Fruit fly (Drosophila melanogaster) whole organism, embryonic: ENCODE data around the gene nerfin-2.

Experiments
- Ada2b ChIP-seq: fragments of 200-800 bp; sonication (Bioruptor generic); IDR thresholded peaks from 2 replicates; pipeline ENCODE4 v1.3.6; 2022; ENCODE audit warnings: missing biosample characterization, missing genetic modification characterization
- CG11247 ChIP-seq: fragments of 200-800 bp; sonication (Bioruptor generic); IDR thresholded peaks from 2 replicates; pipeline ENCODE4 v1.3.6; 2022; ENCODE audit warnings: missing biosample characterization, missing genetic modification characterization
- CG11560 ChIP-seq: fragments of 200-800 bp; sonication (Bioruptor generic); IDR thresholded peaks from 3 replicates; pipeline ENCODE4 v1.3.6; 2022; ENCODE audit warnings: missing biosample characterization, missing genetic modification characterization
- CG14965 ChIP-seq: fragments of 200-800 bp; sonication (Bioruptor generic); optimal IDR thresholded peaks from 2 replicates; lab custom pipeline; 2016; ENCODE audit warnings: missing biosample characterization, missing genetic modification characterization, borderline replicate concordance
- CG16863 ChIP-seq: fragments of 200-800 bp; sonication (Bioruptor generic); optimal IDR thresholded peaks from 3 replicates; lab custom pipeline; 2016; ENCODE audit warnings: missing biosample characterization, missing genetic modification characterization
- CG1792 ChIP-seq: fragments of 200-800 bp; sonication (Bioruptor generic); optimal IDR thresholded peaks from 2 replicates; lab custom pipeline; 2016; ENCODE audit warnings: missing biosample characterization, missing genetic modification characterization
- CG2120 ChIP-seq: fragments of 200-800 bp; sonication (Bioruptor generic); optimal IDR thresholded peaks from 3 replicates; lab custom pipeline; 2016; ENCODE audit warnings: missing biosample characterization, missing genetic modification characterization
- CG2712 ChIP-seq: fragments of 200-800 bp; optimal IDR thresholded peaks from 3 replicates; lab custom pipeline; 2019; ENCODE audit warnings: missing biosample characterization, mild to moderate bottlenecking, missing genetic modification characterization, moderate library complexity
- CG3281 ChIP-seq: fragments of 200-800 bp; sonication (Bioruptor generic); optimal IDR thresholded peaks from 3 replicates; lab custom pipeline; 2017; ENCODE audit warnings: missing biosample characterization, mild to moderate bottlenecking, missing genetic modification characterization
- CG43689 ChIP-seq: fragments of 200-800 bp; sonication (Bioruptor generic); IDR thresholded peaks from 2 replicates; pipeline ENCODE4 v1.3.6; 2022; ENCODE audit warnings: missing biosample characterization, missing genetic modification characterization
- CG7786 ChIP-seq: fragments of 200-800 bp; sonication (Bioruptor generic); optimal IDR thresholded peaks from 2 replicates; lab custom pipeline; 2016; ENCODE audit warnings: missing biosample characterization, missing genetic modification characterization
- CG7963 ChIP-seq: fragments of 200-800 bp; sonication (Bioruptor generic); IDR thresholded peaks from 3 replicates; pipeline ENCODE4 v1.3.6; 2022; ENCODE audit warnings: missing biosample characterization, missing genetic modification characterization; ENCODE audit not compliant: partially characterized antibody
- CG8765 ChIP-seq: fragments of 200-800 bp; sonication (Bioruptor generic); IDR thresholded peaks from 2 replicates; pipeline ENCODE4 v1.3.6; 2022; ENCODE audit warnings: missing biosample characterization, missing genetic modification characterization
- CG9817 ChIP-seq: fragments of 200-800 bp; sonication (Bioruptor generic); optimal IDR thresholded peaks from 2 replicates; lab custom pipeline; 2018; ENCODE audit warnings: missing biosample characterization, mild to moderate bottlenecking, missing genetic modification characterization, moderate library complexity
- CG9876 ChIP-seq: fragments of 200-800 bp; sonication (Bioruptor generic); optimal IDR thresholded peaks from 2 replicates; lab custom pipeline; 2016; ENCODE audit warnings: missing biosample characterization, missing genetic modification characterization
- Doc2 ChIP-seq: fragments of 200-800 bp; sonication (Bioruptor generic); IDR thresholded peaks from 2 replicates; pipeline ENCODE4 v1.3.6; 2022; ENCODE audit warnings: missing biosample characterization, missing genetic modification characterization
- Doc3 ChIP-seq: fragments of 200-800 bp; sonication (Bioruptor generic); IDR thresholded peaks from 3 replicates; pipeline ENCODE4 v1.3.6; 2022; ENCODE audit warnings: missing biosample characterization, missing genetic modification characterization; ENCODE audit not compliant: partially characterized antibody
- ERR ChIP-seq: fragments of 200-800 bp; sonication (Bioruptor generic); optimal IDR thresholded peaks from 2 replicates; lab custom pipeline; 2016; ENCODE audit warnings: missing biosample characterization, missing genetic modification characterization
- Eip74EF ChIP-seq, 2 experiments: fragments of 200-800 bp in 1 of 2; fragments of >200 bp in 1 of 2; sonication (Bioruptor generic) in 1 of 2; optimal IDR thresholded peaks; 2 replicates each; lab custom pipeline; 2017 to 2019; ENCODE audit warnings: missing biosample characterization in 2 of 2, missing genetic modification characterization in 2 of 2, mild to moderate bottlenecking in 1 of 2, moderate library complexity in 1 of 2
- HLH54F ChIP-seq: fragments of 200-800 bp; sonication (Bioruptor generic); optimal IDR thresholded peaks from 3 replicates; lab custom pipeline; 2016; ENCODE audit warnings: missing biosample characterization, missing genetic modification characterization
- Hand ChIP-seq: fragments of 200-800 bp; sonication (Bioruptor generic); optimal IDR thresholded peaks from 2 replicates; lab custom pipeline; 2017; ENCODE audit warnings: mild to moderate bottlenecking, missing biosample characterization, missing genetic modification reagents, missing genetic modification characterization
- Hr78 ChIP-seq, 2 experiments: fragments of 200-800 bp in 1 of 2; fragments of >200 bp in 1 of 2; sonication (Bioruptor generic) in 1 of 2; optimal IDR thresholded peaks; 2 replicates each; lab custom pipeline; 2017 to 2019; ENCODE audit warnings: missing biosample characterization in 2 of 2, missing genetic modification characterization in 2 of 2, mild to moderate bottlenecking in 1 of 2, moderate library complexity in 1 of 2
- Max ChIP-seq: fragments of 200-800 bp; sonication (Bioruptor generic); optimal IDR thresholded peaks from 2 replicates; lab custom pipeline; 2016; ENCODE audit warnings: missing biosample characterization, mild to moderate bottlenecking, missing genetic modification characterization
- Myb ChIP-seq: fragments of 200-800 bp; sonication (Bioruptor generic); optimal IDR thresholded peaks from 2 replicates; lab custom pipeline; 2016; ENCODE audit warnings: missing biosample characterization, missing genetic modification characterization
- NC2α ChIP-seq: fragments of 200-800 bp; sonication (Bioruptor generic); optimal IDR thresholded peaks from 2 replicates; lab custom pipeline; 2016; ENCODE audit warnings: missing biosample characterization, missing genetic modification characterization
- Neu2 ChIP-seq: fragments of 200-800 bp; sonication (Bioruptor generic); optimal IDR thresholded peaks from 3 replicates; lab custom pipeline; 2016; ENCODE audit warnings: missing biosample characterization, missing genetic modification characterization, borderline replicate concordance
- Poxn ChIP-seq: fragments of 200-800 bp; sonication (Bioruptor generic); IDR thresholded peaks from 2 replicates; pipeline ENCODE4 v1.3.6; 2022; ENCODE audit warnings: missing biosample characterization, missing genetic modification characterization
- Sin3A ChIP-seq: fragments of >200 bp; optimal IDR thresholded peaks from 2 replicates; lab custom pipeline; 2018
- Spps ChIP-seq: fragments of 200-800 bp; sonication (Bioruptor generic); optimal IDR thresholded peaks from 2 replicates; lab custom pipeline; 2018; ENCODE audit warnings: missing biosample characterization, mild to moderate bottlenecking, missing genetic modification characterization
- Stat92E ChIP-seq, 3 experiments: fragments of >200 bp in 2 of 3; fragments of 200-800 bp in 1 of 3; sonication (Bioruptor generic) in 1 of 3; optimal IDR thresholded peaks; 2 replicates each; lab custom pipeline; 2017 to 2019; ENCODE audit warnings: missing biosample characterization in 3 of 3, missing genetic modification characterization in 3 of 3, mild to moderate bottlenecking in 1 of 3, moderate library complexity in 1 of 3
- Xbp1 ChIP-seq: fragments of 200-800 bp; sonication (Bioruptor generic); optimal IDR thresholded peaks from 3 replicates; lab custom pipeline; 2016; ENCODE audit warnings: missing biosample characterization, mild to moderate bottlenecking, missing genetic modification characterization
- Xrp1 ChIP-seq: fragments of 200-800 bp; sonication (Bioruptor generic); IDR thresholded peaks from 2 replicates; pipeline ENCODE4 v1.3.6; 2022; ENCODE audit warnings: missing biosample characterization, missing genetic modification characterization
- ac ChIP-seq: fragments of 200-800 bp; sonication (Bioruptor generic); optimal IDR thresholded peaks from 3 replicates; lab custom pipeline; 2017; ENCODE audit warnings: missing biosample characterization, mild to moderate bottlenecking, missing genetic modification characterization
- amos ChIP-seq: fragments of 200-800 bp; sonication (Bioruptor generic); IDR thresholded peaks from 2 replicates; pipeline ENCODE4 v1.3.6; 2022; ENCODE audit warnings: missing biosample characterization, missing genetic modification characterization; ENCODE audit not compliant: partially characterized antibody
- bigmax ChIP-seq: fragments of 200-800 bp; sonication (Bioruptor generic); optimal IDR thresholded peaks from 2 replicates; lab custom pipeline; 2018; ENCODE audit warnings: missing biosample characterization, mild to moderate bottlenecking, missing genetic modification characterization
- cas ChIP-seq: fragments of 200-800 bp; sonication (Bioruptor generic); IDR thresholded peaks from 2 replicates; pipeline ENCODE4 v1.3.6; 2022; ENCODE audit warnings: missing biosample characterization, missing genetic modification characterization
- chm ChIP-seq: fragments of 200-800 bp; sonication (Bioruptor generic); IDR thresholded peaks from 2 replicates; pipeline ENCODE4 v1.3.6; 2022; ENCODE audit warnings: missing biosample characterization, missing genetic modification characterization
- crol ChIP-seq: fragments of 200-800 bp; sonication (Bioruptor generic); IDR thresholded peaks from 2 replicates; pipeline ENCODE4 v1.3.6; 2022; ENCODE audit warnings: missing biosample characterization, missing genetic modification characterization
- eyg ChIP-seq: fragments of 200-800 bp; sonication (Bioruptor generic); optimal IDR thresholded peaks from 3 replicates; lab custom pipeline; 2016; ENCODE audit warnings: missing biosample characterization, missing genetic modification characterization
- fd102C ChIP-seq: fragments of 200-800 bp; sonication (Bioruptor generic); optimal IDR thresholded peaks from 2 replicates; lab custom pipeline; 2018; ENCODE audit warnings: missing biosample characterization, mild to moderate bottlenecking, missing genetic modification characterization, moderate library complexity
- gt ChIP-seq: fragments of 200-800 bp; sonication (Bioruptor generic); IDR thresholded peaks from 2 replicates; pipeline ENCODE4 v1.3.6; 2022; ENCODE audit warnings: missing biosample characterization, missing genetic modification characterization
- hth ChIP-seq: fragments of >200 bp; optimal IDR thresholded peaks from 2 replicates; lab custom pipeline; 2017; ENCODE audit warnings: inconsistent platforms
- ind ChIP-seq: fragments of 200-800 bp; sonication (Bioruptor generic); optimal IDR thresholded peaks from 3 replicates; lab custom pipeline; 2016; ENCODE audit warnings: missing biosample characterization, missing genetic modification characterization
- maf-S ChIP-seq: fragments of 200-800 bp; sonication (Bioruptor generic); optimal IDR thresholded peaks from 2 replicates; lab custom pipeline; 2016; ENCODE audit warnings: missing biosample characterization, missing genetic modification characterization
- nmo ChIP-seq: fragments of 200-800 bp; sonication (Bioruptor generic); optimal IDR thresholded peaks from 2 replicates; lab custom pipeline; 2018; ENCODE audit warnings: missing biosample characterization, mild to moderate bottlenecking, missing genetic modification characterization, moderate library complexity
- pnt ChIP-seq: fragments of 200-800 bp; sonication (Bioruptor generic); optimal IDR thresholded peaks from 3 replicates; lab custom pipeline; 2016; ENCODE audit warnings: missing biosample characterization, missing genetic modification characterization
- seq ChIP-seq: fragments of 200-800 bp; sonication (Bioruptor generic); IDR thresholded peaks from 2 replicates; pipeline ENCODE4 v1.3.6; 2022; ENCODE audit warnings: missing biosample characterization, missing genetic modification characterization
- stwl ChIP-seq: fragments of 200-800 bp; sonication (Bioruptor generic); optimal IDR thresholded peaks from 3 replicates; lab custom pipeline; 2018; ENCODE audit warnings: missing biosample characterization, mild to moderate bottlenecking, missing genetic modification characterization, moderate library complexity
- trem ChIP-seq: fragments of 200-800 bp; optimal IDR thresholded peaks from 3 replicates; lab custom pipeline; 2019; ENCODE audit warnings: missing biosample characterization, mild to moderate bottlenecking, missing genetic modification characterization, moderate library complexity
- wdn ChIP-seq: fragments of 200-800 bp; sonication (Bioruptor generic); IDR thresholded peaks from 2 replicates; pipeline ENCODE4 v1.3.6; 2022; ENCODE audit warnings: missing biosample characterization, missing genetic modification characterization
- zen ChIP-seq: fragments of 200-800 bp; sonication (Bioruptor generic); optimal IDR thresholded peaks from 3 replicates; lab custom pipeline; 2018; ENCODE audit warnings: missing biosample characterization, mild to moderate bottlenecking, missing genetic modification characterization, moderate library complexity

The nerfin-2 gene

dm6 chr3R:10024032-10024712, 46.7 kb upstream of the nerfin-2 start (continued):
- no peak for TF ChIP-seq CG11560 (tag; lab: Robert Waterston, UW)
- TF ChIP-seq zen, result no peak
- TF ChIP-seq eyg (GFP tag; lab: Kevin White, UChicago), result no peak
- peak; percentile 46 for TF ChIP-seq ind (GFP tag; lab: Kevin White, UChicago)
- no peak for TF ChIP-seq HLH54F (GFP tag; lab: Kevin White, UChicago)
- no peak for TF ChIP-seq chm (GFP tag; lab: Robert Waterston, UW)
- TF ChIP-seq CG2712, result no peak
- peak; percentile 20 for TF ChIP-seq CG1792 (GFP tag; lab: Kevin White, UChicago)
- no peak for TF ChIP-seq CG14965 (GFP tag; lab: Kevin White, UChicago)
- peak; percentile 28 for TF ChIP-seq Xbp1 (GFP tag; lab: Kevin White, UChicago)
- no peak for TF ChIP-seq seq (GFP tag; lab: Robert Waterston, UW)
- TF ChIP-seq Hr78 (GFP tag; optimal IDR thresholded peaks at IDR 0.05; lab: Kevin White, UChicago), result no peak
- TF ChIP-seq cas (GFP tag; lab: Robert Waterston, UW), result no peak
- no peak for TF ChIP-seq ac (GFP tag; lab: Kevin White, UChicago)
- TF ChIP-seq pnt (GFP tag; lab: Kevin White, UChicago), result peak; percentile 5
- no peak for TF ChIP-seq Neu2 (GFP tag; lab: Kevin White, UChicago)
- no peak for TF ChIP-seq stwl (tag; lab: Kevin White, UChicago)
- TF ChIP-seq CG8765 (GFP tag; lab: Robert Waterston, UW), result no peak
- no peak for TF ChIP-seq hth (lab: Kevin White, UChicago)
- TF ChIP-seq Poxn (GFP tag; lab: Robert Waterston, UW), result no peak
- peak; percentile 4 for TF ChIP-seq ERR
- TF ChIP-seq CG7786 (GFP tag; lab: Kevin White, UChicago), result peak; percentile 60
- no peak for TF ChIP-seq crol (GFP tag; lab: Robert Waterston, UW)
- peak; percentile 80 for TF ChIP-seq CG2120 (GFP tag; lab: Kevin White, UChicago)
- peak; percentile 72 for TF ChIP-seq Hand
- no peak for TF ChIP-seq CG9876
- peak; percentile 4 for TF ChIP-seq CG16863 (GFP tag; lab: Kevin White, UChicago)
- no peak for TF ChIP-seq CG7963
- TF ChIP-seq nmo (GFP tag; lab: Kevin White, UChicago), result no peak
- no peak for TF ChIP-seq Eip74EF (GFP tag; optimal IDR thresholded peaks at IDR 0.05; lab: Kevin White, UChicago)
- no peak for TF ChIP-seq maf-S (GFP tag; lab: Kevin White, UChicago)
- no peak for TF ChIP-seq trem (tag; lab: Kevin White, UChicago)
- no peak for TF ChIP-seq Doc3 (GFP tag; lab: Robert Waterston, UW)
- TF ChIP-seq CG3281 (GFP tag; lab: Kevin White, UChicago), result peak; percentile 48
- TF ChIP-seq amos, result no peak
- no peak for TF ChIP-seq gt
- TF ChIP-seq NC2α (GFP tag; lab: Kevin White, UChicago), result no peak
- TF ChIP-seq Ada2b (GFP tag; lab: Robert Waterston, UW), result no peak
- TF ChIP-seq bigmax (GFP tag; lab: Kevin White, UChicago), result no peak
- no peak; the same call in 1 of the 2 replicates for TF ChIP-seq Xrp1 (GFP tag; lab: Robert Waterston, UW)
- TF ChIP-seq Doc2 (GFP tag; lab: Robert Waterston, UW), result no peak
- TF ChIP-seq Myb (GFP tag; lab: Kevin White, UChicago), result peak; percentile 23
- peak; percentile 21 for TF ChIP-seq CG9817 (tag; lab: Kevin White, UChicago)
- TF ChIP-seq Sin3A, result no peak
- TF ChIP-seq CG43689, result no peak
- TF ChIP-seq Stat92E (GFP tag; optimal IDR thresholded peaks at IDR 0.05; lab: Kevin White, UChicago), result no peak
- TF ChIP-seq wdn (GFP tag; lab: Robert Waterston, UW), result 0 out of 2 replicates have a peak, but pooled peaks have one; percentile 32
- TF ChIP-seq fd102C (GFP tag; lab: Kevin White, UChicago), result no peak
- TF ChIP-seq CG11247 (GFP tag; lab: Robert Waterston, UW), result no peak
- no peak for TF ChIP-seq Spps (tag; lab: Kevin White, UChicago)
- TF ChIP-seq Max (GFP tag; lab: Kevin White, UChicago), result no peak
